In the genomic region with DNA sequence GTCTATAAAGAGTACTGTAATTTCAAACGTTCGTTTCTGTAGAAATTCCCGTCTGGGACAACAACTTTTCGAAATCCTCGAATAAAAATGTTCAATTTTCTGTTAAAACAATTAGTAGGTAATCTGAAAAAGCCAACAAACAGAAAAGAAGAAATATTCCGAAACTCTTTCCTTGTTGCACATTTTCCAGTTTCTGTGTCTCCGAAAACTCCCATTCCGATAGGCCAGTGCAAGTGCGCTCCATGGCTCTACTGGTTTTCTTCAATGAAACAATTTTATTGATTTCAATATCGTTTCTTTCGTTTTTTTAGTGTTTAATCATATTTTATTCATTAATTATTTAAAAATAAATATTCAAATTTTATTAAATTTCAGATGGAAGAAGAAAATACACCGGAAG, we compare ENCODE assay signal across 1 worm cellular context.
TF ChIP-seq lines count a peak whose summit lies in the region.

A gene (plus strand): TSS at position 370 of the 400 bp plus-strand sequence.

TF ChIP-seq in whole organism, L1 larva, 84 proteins besides CTCF, POLR2A, EP300 and RAD21 (continued from another document):
- TF ChIP-seq ces-1 (GFP tag; optimal IDR thresholded peaks at IDR 0.05; lab: Kevin White, UChicago) (no peak), isw-1 (GFP tag; IDR thresholded peaks at IDR 0.05; lab: Robert Waterston, UW) (peak; percentile 27; the same call in 1 of the 2 replicates), C16A3.4 (tag; optimal IDR thresholded peaks at IDR 0.05; lab: Kevin White, UChicago) (peak; percentile 77), hlh-4 (tag; optimal IDR thresholded peaks at IDR 0.05; lab: Kevin White, UChicago) (no peak), ceh-90 (tag; optimal IDR thresholded peaks at IDR 0.05; lab: Kevin White, UChicago) (no peak), unc-62 (GFP tag; optimal IDR thresholded peaks at IDR 0.05; lab: Kevin White, UChicago) (no peak), C34B4.2 (tag; optimal IDR thresholded peaks at IDR 0.05; lab: Kevin White, UChicago) (no peak), ztf-4 (tag; optimal IDR thresholded peaks at IDR 0.05; lab: Kevin White, UChicago) (no peak), fkh-10 (GFP tag; optimal IDR thresholded peaks at IDR 0.05; lab: Kevin White, UChicago) (no peak), hpl-2 (GFP tag; optimal IDR thresholded peaks at IDR 0.05; lab: Kevin White, UChicago) (no peak), hlh-17 (GFP tag; optimal IDR thresholded peaks at IDR 0.05; lab: Kevin White, UChicago; ENCODE audit: borderline replicate concordance) (no peak), dpl-1 (GFP tag; optimal IDR thresholded peaks at IDR 0.05; lab: Kevin White, UChicago) (peak; percentile 44 to 73 (median 63)), nhr-76 (tag; optimal IDR thresholded peaks at IDR 0.05; lab: Kevin White, UChicago) (no peak), unc-98 (GFP tag; IDR thresholded peaks at IDR 0.05; lab: Robert Waterston, UW) (no peak), lin-35 (GFP tag; optimal IDR thresholded peaks at IDR 0.05; lab: Kevin White, UChicago) (peak; percentile 55 to 77), pax-3 (tag; optimal IDR thresholded peaks at IDR 0.05; lab: Kevin White, UChicago) (peak; percentile 32), nhr-90 (tag; optimal IDR thresholded peaks at IDR 0.05; lab: Kevin White, UChicago; ENCODE audit: poor library complexity) (peak; percentile 36), Y116A8C.19 (tag; optimal IDR thresholded peaks at IDR 0.05; lab: Kevin White, UChicago; ENCODE audit: borderline replicate concordance) (no peak), mep-1 (tag; optimal IDR thresholded peaks at IDR 0.05; lab: Kevin White, UChicago) (peak; percentile 67), aly-2 (tag; optimal IDR thresholded peaks at IDR 0.05; lab: Kevin White, UChicago) (no peak), nhr-20 (tag; optimal IDR thresholded peaks at IDR 0.05; lab: Kevin White, UChicago) (peak; percentile 47), zip-4 (GFP tag; optimal IDR thresholded peaks at IDR 0.05; lab: Kevin White, UChicago) (no peak), ets-5 (GFP tag; IDR thresholded peaks at IDR 0.05; lab: Robert Waterston, UW) (no peak), lin-39 (tag; optimal IDR thresholded peaks at IDR 0.05; lab: Kevin White, UChicago) (no peak), lir-3 (tag; optimal IDR thresholded peaks at IDR 0.05; lab: Kevin White, UChicago; ENCODE audit: poor library complexity) (peak; percentile 56), pqm-1 (tag; optimal IDR thresholded peaks at IDR 0.05; lab: Kevin White, UChicago) (no peak), lsy-2 (tag; optimal IDR thresholded peaks at IDR 0.05; lab: Kevin White, UChicago) (peak; percentile 46 to 81), skn-1 (tag; optimal IDR thresholded peaks at IDR 0.05; lab: Kevin White, UChicago) (peak; percentile 74), nhr-12 (tag; optimal IDR thresholded peaks at IDR 0.05; lab: Kevin White, UChicago) (no peak), efl-3 (GFP tag; optimal IDR thresholded peaks at IDR 0.05; lab: Kevin White, UChicago) (no peak), nhr-11 (tag; optimal IDR thresholded peaks at IDR 0.05; lab: Kevin White, UChicago) (no peak), xbp-1 (tag; optimal IDR thresholded peaks at IDR 0.05; lab: Kevin White, UChicago) (peak; percentile 46), irx-1 (tag; optimal IDR thresholded peaks at IDR 0.05; lab: Kevin White, UChicago) (no peak), lin-13 (GFP tag; optimal IDR thresholded peaks at IDR 0.05; lab: Kevin White, UChicago) (no peak), fkh-8 (tag; optimal IDR thresholded peaks at IDR 0.05; lab: Kevin White, UChicago) (peak; percentile 26), jun-1 (tag; optimal IDR thresholded peaks at IDR 0.05; lab: Kevin White, UChicago) (no peak), elt-2 (tag; optimal IDR thresholded peaks at IDR 0.05; lab: Kevin White, UChicago) (no peak), lin-14 (GFP tag; optimal IDR thresholded peaks at IDR 0.05; lab: Kevin White, UChicago) (peak; percentile 56), nhr-85 (tag; lab: Kevin White, UChicago) (no peak), ztf-11 (tag; optimal IDR thresholded peaks at IDR 0.05; lab: Kevin White, UChicago) (peak in 1 of 2 experiments; percentile 44), nhr-19 (GFP tag; conservative IDR thresholded peaks at IDR 0.05; lab: Robert Waterston, UW) (peak; percentile 37; the same call in 1 of the 2 replicates), swsn-7 (tag; optimal IDR thresholded peaks at IDR 0.05; lab: Kevin White, UChicago) (peak; percentile 31), blmp-1 (tag; optimal IDR thresholded peaks at IDR 0.05; lab: Kevin White, UChicago) (peak; percentile 43), unc-130 (tag; optimal IDR thresholded peaks at IDR 0.05; lab: Kevin White, UChicago) (no peak), unc-86 (tag; optimal IDR thresholded peaks at IDR 0.05; lab: Kevin White, UChicago) (no peak), zag-1 (tag; optimal IDR thresholded peaks at IDR 0.05; lab: Kevin White, UChicago) (no peak), dsc-1 (tag; optimal IDR thresholded peaks at IDR 0.05; lab: Kevin White, UChicago) (no peak), sox-4 (tag; optimal IDR thresholded peaks at IDR 0.05; lab: Kevin White, UChicago) (no peak), lin-15B (tag; optimal IDR thresholded peaks at IDR 0.05; lab: Kevin White, UChicago) (peak; percentile 64), egl-27 (tag; optimal IDR thresholded peaks at IDR 0.05; lab: Kevin White, UChicago) (no peak), aha-1 (tag; optimal IDR thresholded peaks at IDR 0.05; lab: Kevin White, UChicago) (no peak), grh-1 (GFP tag; IDR thresholded peaks at IDR 0.05; lab: Robert Waterston, UW) (no peak), unc-30 (tag; optimal IDR thresholded peaks at IDR 0.05; lab: Kevin White, UChicago) (no peak), ceh-63 (GFP tag; optimal IDR thresholded peaks at IDR 0.05; lab: Kevin White, UChicago) (no peak), ceh-88 (GFP tag; IDR thresholded peaks at IDR 0.05; lab: Robert Waterston, UW) (no peak)
TF ChIP-seq in whole organism, L1 larva: peak in this region for 30.
